Worm (Caenorhabditis elegans): ENCODE measurements around the gene W05B10.3.

DNA sequence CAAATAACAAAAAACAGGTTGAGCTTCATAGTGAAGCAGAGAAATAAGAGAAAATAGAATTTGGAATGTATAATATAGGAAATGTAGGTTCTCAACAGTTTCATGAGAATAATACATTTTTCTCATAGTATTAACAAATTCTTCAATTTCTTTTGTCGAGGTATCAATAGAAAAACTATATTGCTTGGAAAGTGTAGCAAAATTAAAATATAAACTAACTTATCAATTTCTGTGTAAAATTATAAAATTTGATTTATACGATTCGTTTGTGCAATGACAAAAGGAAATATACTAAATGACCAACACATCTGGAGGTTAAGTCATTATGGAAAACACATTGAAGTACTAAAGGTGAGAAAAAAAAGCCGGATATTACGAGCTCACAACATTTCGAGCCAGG, at the start of gene W05B10.3:
- TF ChIP-seq lin-39 (tag; optimal IDR thresholded peaks at IDR 0.05) = no peak
- no peak for TF ChIP-seq rnt-1 (tag; optimal IDR thresholded peaks at IDR 0.05)
- no peak for TF ChIP-seq ama-1 (optimal IDR thresholded peaks at IDR 0.05)
- no peak for TF ChIP-seq mep-1 (tag; optimal IDR thresholded peaks at IDR 0.05)
- no peak for TF ChIP-seq nhr-12 (tag; optimal IDR thresholded peaks at IDR 0.05)
- no peak for TF ChIP-seq egl-27 (tag; optimal IDR thresholded peaks at IDR 0.05)

Data from whole organism, L1 larva.